Fruit fly (Drosophila melanogaster) whole organism, embryonic: Measurements from ENCODE around the gene slp1.

Experiments used
- Asciz ChIP-seq: fragments of 200-800 bp; sonication (Bioruptor generic); optimal IDR thresholded peaks from 2 replicates; lab custom pipeline; 2017; ENCODE audit warnings: missing biosample characterization, mild to moderate bottlenecking, missing genetic modification characterization, missing genetic modification reagents
- CG10321 ChIP-seq: fragments of 200-800 bp; sonication (Bioruptor generic); IDR thresholded peaks from 2 replicates; pipeline ENCODE4 v1.3.6; 2022; ENCODE audit warnings: missing biosample characterization, missing genetic modification characterization
- CG32767 ChIP-seq: fragments of 200-800 bp; sonication (Bioruptor generic); IDR thresholded peaks from 2 replicates; pipeline ENCODE4 v1.3.6; 2022; ENCODE audit warnings: missing biosample characterization, missing genetic modification characterization
- CG4617 ChIP-seq: fragments of 200-800 bp; sonication (Bioruptor generic); optimal IDR thresholded peaks from 3 replicates; lab custom pipeline; 2016; ENCODE audit warnings: missing biosample characterization, missing genetic modification characterization, borderline replicate concordance
- CG9215 ChIP-seq: fragments of 200-800 bp; sonication (Bioruptor generic); IDR thresholded peaks from 2 replicates; pipeline ENCODE4 v1.3.6; 2022; ENCODE audit warnings: missing biosample characterization, missing genetic modification characterization
- Doc2 ChIP-seq: fragments of 200-800 bp; sonication (Bioruptor generic); IDR thresholded peaks from 2 replicates; pipeline ENCODE4 v1.3.6; 2022; ENCODE audit warnings: missing biosample characterization, missing genetic modification characterization
- al ChIP-seq: fragments of 200-800 bp; sonication (Bioruptor generic); IDR thresholded peaks from 2 replicates; pipeline ENCODE4 v1.3.6; 2022; ENCODE audit warnings: missing biosample characterization, missing genetic modification characterization
- ato ChIP-seq: fragments of 200-800 bp; sonication (Bioruptor generic); IDR thresholded peaks from 2 replicates; pipeline ENCODE4 v1.3.6; 2022; ENCODE audit warnings: missing biosample characterization, missing genetic modification characterization; ENCODE audit not compliant: partially characterized antibody
- insv ChIP-seq, 2 experiments: fragments of 200-800 bp; sonication (Bioruptor generic); optimal IDR thresholded peaks; 3 replicates each; lab custom pipeline; 2016 to 2018; ENCODE audit warnings: missing biosample characterization in 2 of 2, missing genetic modification characterization in 2 of 2
- kah ChIP-seq: fragments of 200-800 bp; sonication (Bioruptor generic); optimal IDR thresholded peaks from 2 replicates; lab custom pipeline; 2018; ENCODE audit warnings: missing biosample characterization, mild to moderate bottlenecking, missing genetic modification characterization
- nmo ChIP-seq: fragments of 200-800 bp; sonication (Bioruptor generic); optimal IDR thresholded peaks from 2 replicates; lab custom pipeline; 2018; ENCODE audit warnings: missing biosample characterization, mild to moderate bottlenecking, missing genetic modification characterization, moderate library complexity
- rib ChIP-seq: fragments of 200-800 bp; sonication (Bioruptor generic); IDR thresholded peaks from 2 replicates; pipeline ENCODE4 v1.3.6; 2022; ENCODE audit warnings: missing biosample characterization, missing genetic modification characterization
- unpg ChIP-seq: fragments of 200-800 bp; sonication (Bioruptor generic); optimal IDR thresholded peaks from 3 replicates; lab custom pipeline; 2018; ENCODE audit warnings: missing biosample characterization, mild to moderate bottlenecking, missing genetic modification characterization, moderate library complexity
- zfh2 ChIP-seq: fragments of 200-800 bp; sonication (Bioruptor generic); optimal IDR thresholded peaks from 2 replicates; lab custom pipeline; 2016; ENCODE audit warnings: missing biosample characterization, missing genetic modification characterization

dm6 chr2L:3827406-3828133, 2.1 kb downstream of the slp1 start:
- TF ChIP-seq al (GFP tag; lab: Robert Waterston, UW) (no peak), Asciz (GFP tag; lab: Kevin White, UChicago) (no peak), zfh2 (GFP tag; lab: Kevin White, UChicago) (no peak), nmo (peak; percentile 92), ato (GFP tag; lab: Robert Waterston, UW) (no peak), CG9215 (no peak), CG32767 (GFP tag; lab: Robert Waterston, UW) (0 out of 2 replicates have a peak, but pooled peaks have one; percentile 44), CG10321 (GFP tag; lab: Robert Waterston, UW) (no peak), insv (GFP tag; optimal IDR thresholded peaks at IDR 0.05; lab: Kevin White, UChicago) (no peak), unpg (GFP tag; lab: Kevin White, UChicago) (peak; percentile 79), kah (GFP tag; lab: Kevin White, UChicago) (no peak), rib (GFP tag; lab: Robert Waterston, UW) (no peak), Doc2 (GFP tag; lab: Robert Waterston, UW) (no peak), CG4617 (peak; percentile 13)
